Worm (Caenorhabditis elegans): Measurements from ENCODE around the gene H27A22.1.
A peak's percentile ranks its signal among the peaks of the same experiment; 100 is the strongest.

H27A22.1 gene

DNA sequence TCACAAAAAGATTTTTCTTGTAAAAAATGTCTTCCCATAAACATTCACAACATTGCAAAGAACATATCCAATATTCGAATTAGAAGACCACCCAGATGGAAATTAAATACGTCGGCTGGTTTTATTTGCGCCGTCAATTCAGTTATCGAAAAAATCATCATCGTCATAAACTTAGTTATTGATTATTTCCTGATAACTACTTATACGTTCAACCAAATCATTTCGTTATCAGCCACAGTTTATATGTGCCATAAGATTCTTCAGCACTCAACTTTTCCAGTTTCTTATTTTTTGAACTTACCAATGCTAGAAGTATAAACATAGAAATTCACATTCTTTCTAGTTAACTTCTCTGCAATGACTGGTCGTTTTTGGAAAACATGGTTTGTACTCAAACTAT is 21.7 kb upstream of the H27A22.1 start (continued):
- no peak for TF ChIP-seq Y75B8A.6 (GFP tag; IDR thresholded peaks at IDR 0.05)
- TF ChIP-seq dmd-9 (GFP tag; IDR thresholded peaks at IDR 0.05) = no peak
- no peak for TF ChIP-seq lin-13 (GFP tag; optimal IDR thresholded peaks at IDR 0.05)

DNA sequence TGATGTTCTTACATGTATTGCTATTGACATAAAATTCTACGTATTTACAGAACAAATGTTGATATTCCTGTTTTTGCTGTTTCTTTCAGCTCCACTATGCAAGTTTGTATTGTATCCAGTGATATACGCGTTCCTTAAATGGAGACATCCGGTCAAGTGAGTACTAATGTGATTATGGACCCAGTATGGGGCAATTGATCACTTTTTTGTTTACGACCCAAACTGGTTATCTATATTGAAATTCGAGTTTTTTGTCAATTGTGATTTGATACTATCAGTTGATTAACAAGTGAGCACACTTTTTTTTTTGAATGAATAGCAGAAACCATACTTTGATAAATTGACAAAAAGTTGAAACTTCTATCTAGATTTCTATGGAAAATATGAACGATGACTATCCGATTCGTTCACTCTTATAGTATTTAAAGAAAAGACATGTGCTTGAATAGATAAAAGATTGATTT is 20.5 kb upstream of the H27A22.1 start, which contains the start of gene T21C9.6:
TSS of gene T21C9.6 (plus strand) at position 51 of the 464 bp plus-strand sequence.
- TF ChIP-seq D1046.2 (GFP tag; IDR thresholded peaks at IDR 0.05) (no peak), dve-1 (tag; optimal IDR thresholded peaks at IDR 0.05; ENCODE audit: insufficient read depth) (peak; percentile 11), nhr-76 (tag; optimal IDR thresholded peaks at IDR 0.05) (no peak), nhr-28 (tag; optimal IDR thresholded peaks at IDR 0.05) (peak; percentile 61), ceh-44 (GFP tag; IDR thresholded peaks at IDR 0.05) (no peak), nhr-102 (tag; optimal IDR thresholded peaks at IDR 0.05) (no peak), hlh-30 (tag; optimal IDR thresholded peaks at IDR 0.05; ENCODE audit: insufficient read depth) (no peak), madf-5 (GFP tag; IDR thresholded peaks at IDR 0.05) (no peak), daf-19 (GFP tag; conservative IDR thresholded peaks at IDR 0.05) (no peak), lsy-2 (tag; optimal IDR thresholded peaks at IDR 0.05) (no peak), T26A8.4 (GFP tag; IDR thresholded peaks at IDR 0.05) (no peak), nhr-111 (GFP tag; optimal IDR thresholded peaks at IDR 0.05) (no peak), Y75B8A.6 (GFP tag; IDR thresholded peaks at IDR 0.05) (no peak), zfp-2 (tag; optimal IDR thresholded peaks at IDR 0.05) (no peak), unc-130 (GFP tag; optimal IDR thresholded peaks at IDR 0.05) (no peak), hlh-11 (tag; optimal IDR thresholded peaks at IDR 0.05) (peak; percentile 16), lin-38 (GFP tag; IDR thresholded peaks at IDR 0.05) (no peak), zfp-3 (GFP tag; conservative IDR thresholded peaks at IDR 0.05) (no peak), duxl-1 (tag; optimal IDR thresholded peaks at IDR 0.05; ENCODE audit: poor library complexity) (no peak), cey-2 (tag; optimal IDR thresholded peaks at IDR 0.05; ENCODE audit: borderline replicate concordance, insufficient read depth) (no peak), unc-62 (GFP tag; optimal IDR thresholded peaks at IDR 0.05 in 1 of 2) (peak in 1 of 2 experiments; percentile 9), unc-62 (tag; optimal IDR thresholded peaks at IDR 0.05) (no peak), fos-1 (tag; optimal IDR thresholded peaks at IDR 0.05) (no peak), Y48G9A.11 (GFP tag; IDR thresholded peaks at IDR 0.05) (no peak), dmd-8 (GFP tag; IDR thresholded peaks at IDR 0.05) (no peak), lim-7 (GFP tag; IDR thresholded peaks at IDR 0.05) (no peak), arid-1 (GFP tag; conservative IDR thresholded peaks at IDR 0.05) (no peak), F10B5.3 (tag; optimal IDR thresholded peaks at IDR 0.05) (no peak), ztf-11 (tag; optimal IDR thresholded peaks at IDR 0.05) (no peak), fkh-10 (GFP tag; optimal IDR thresholded peaks at IDR 0.05) (no peak), set-16 (GFP tag; IDR thresholded peaks at IDR 0.05) (no peak), Y105C5A.15 (GFP tag; IDR thresholded peaks at IDR 0.05) (no peak), pha-4 (GFP tag; IDR thresholded peaks at IDR 0.05) (no peak), pha-4 (tag; optimal IDR thresholded peaks at IDR 0.05) (no peak), ceh-32 (tag; optimal IDR thresholded peaks at IDR 0.05; ENCODE audit: poor library complexity) (no peak), rbr-2 (tag; optimal IDR thresholded peaks at IDR 0.05) (no peak), Y5F2A.4 (GFP tag; optimal IDR thresholded peaks at IDR 0.05) (no peak), F37D6.2 (tag; optimal IDR thresholded peaks at IDR 0.05) (no peak), F26F4.8 (GFP tag; conservative IDR thresholded peaks at IDR 0.05) (no peak), nhr-6 (tag; optimal IDR thresholded peaks at IDR 0.05) (no peak), nhr-48 (tag; optimal IDR thresholded peaks at IDR 0.05) (no peak), pqm-1 (tag; optimal IDR thresholded peaks at IDR 0.05) (peak; percentile 75), aha-1 (tag) (no peak), nhr-77 (tag; optimal IDR thresholded peaks at IDR 0.05) (peak; percentile 21), ZK546.5 (tag; optimal IDR thresholded peaks at IDR 0.05) (no peak), nhr-10 (tag; optimal IDR thresholded peaks at IDR 0.05) (no peak), egl-27 (tag; optimal IDR thresholded peaks at IDR 0.05) (no peak), madf-9 (GFP tag; conservative IDR thresholded peaks at IDR 0.05) (no peak), tra-1 (GFP tag; IDR thresholded peaks at IDR 0.05) (no peak)
